Worm (Caenorhabditis elegans): Measurements from ENCODE around the gene stg-2.

DNA sequence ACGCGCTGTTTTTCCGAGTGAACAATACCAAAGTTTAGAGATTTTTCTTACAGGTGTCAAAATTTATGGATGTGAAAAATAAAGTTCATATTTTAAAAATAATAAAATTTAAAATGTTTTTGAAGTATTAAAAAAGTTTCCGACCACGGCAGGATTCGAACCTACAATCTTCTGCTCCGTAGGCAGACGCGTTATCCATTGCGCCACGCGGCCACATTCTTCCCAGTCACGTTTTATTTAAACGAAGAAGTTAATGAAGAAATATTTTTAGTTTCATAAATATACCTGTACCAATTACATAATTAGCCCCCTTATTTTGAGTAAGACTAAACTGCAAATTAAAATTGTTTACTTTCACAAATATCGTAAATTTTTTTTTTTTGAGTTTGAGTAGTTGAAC, 3.1 kb downstream of the stg-2 start:
- TF ChIP-seq nhr-232 (tag; optimal IDR thresholded peaks at IDR 0.05) (no peak), lin-11 (tag; optimal IDR thresholded peaks at IDR 0.05) (no peak), ceh-6 (GFP tag; optimal IDR thresholded peaks at IDR 0.05) (no peak), pha-4 (tag; optimal IDR thresholded peaks at IDR 0.05) (no peak), sox-4 (tag; optimal IDR thresholded peaks at IDR 0.05) (no peak), rnt-1 (tag; optimal IDR thresholded peaks at IDR 0.05) (no peak), dmd-4 (tag; optimal IDR thresholded peaks at IDR 0.05; ENCODE audit: borderline replicate concordance) (no peak), hlh-6 (tag; optimal IDR thresholded peaks at IDR 0.05) (no peak), pag-3 (tag; optimal IDR thresholded peaks at IDR 0.05; ENCODE audit: borderline replicate concordance) (no peak)
